Worm (Caenorhabditis elegans): Measurements from ENCODE around the gene fbxa-89.

ce11 chrIII:12207574-12207973 lies 28.4 kb upstream of the fbxa-89 start:
- TF ChIP-seq fos-1 (tag; optimal IDR thresholded peaks at IDR 0.05) (no peak), unc-62 (GFP tag; optimal IDR thresholded peaks at IDR 0.05 in 1 of 2) (peak in 1 of 2 experiments; percentile 55), unc-62 (tag; optimal IDR thresholded peaks at IDR 0.05) (no peak), nhr-10 (tag; optimal IDR thresholded peaks at IDR 0.05) (no peak), ZK546.5 (tag; optimal IDR thresholded peaks at IDR 0.05) (no peak), nhr-237 (tag; optimal IDR thresholded peaks at IDR 0.05) (no peak), set-16 (GFP tag; IDR thresholded peaks at IDR 0.05) (peak; percentile 71), ztf-11 (tag; optimal IDR thresholded peaks at IDR 0.05) (no peak), zag-1 (tag; optimal IDR thresholded peaks at IDR 0.05) (no peak), dmd-8 (GFP tag; IDR thresholded peaks at IDR 0.05) (no peak), ama-1 (optimal IDR thresholded peaks at IDR 0.05) (no peak), mep-1 (tag; optimal IDR thresholded peaks at IDR 0.05) (no peak), mdl-1 (tag; optimal IDR thresholded peaks at IDR 0.05) (no peak)
